Worm (Caenorhabditis elegans) whole organism, mixed stage, embryonic: Measurements from ENCODE around the gene elpc-4.

Experiments used
- M03D4.4 ChIP-seq: sonication (generic microtip); optimal IDR thresholded peaks from 2 replicates; lab custom pipeline; 2017; ENCODE audit warnings: mild to moderate bottlenecking, missing genetic modification characterization, missing compliant biosample characterization
- ceh-83 ChIP-seq: fragments of 200-800 bp; sonication (Bioruptor generic); optimal IDR thresholded peaks from 2 replicates; lab custom pipeline; 2018; ENCODE audit warnings: mild to moderate bottlenecking, missing genetic modification characterization, missing compliant biosample characterization
- ces-1 ChIP-seq: fragments of 150-350 bp; optimal IDR thresholded peaks from 2 replicates; lab custom pipeline; 2014; ENCODE audit warnings: missing biosample characterization, missing genetic modification reagents, missing genetic modification characterization
- lin-13 ChIP-seq: fragments of 150-350 bp; optimal IDR thresholded peaks from 2 replicates; lab custom pipeline; 2014; ENCODE audit warnings: missing biosample characterization, missing genetic modification characterization
- lin-32 ChIP-seq: fragments of 200-800 bp; sonication (Bioruptor generic); optimal IDR thresholded peaks from 2 replicates; lab custom pipeline; 2018; ENCODE audit warnings: mild to moderate bottlenecking, missing genetic modification characterization, missing compliant biosample characterization
- nhr-12 ChIP-seq: fragments of 150-350 bp; optimal IDR thresholded peaks from 2 replicates; lab custom pipeline; 2014; ENCODE audit warnings: missing biosample characterization, missing genetic modification characterization
- nhr-237 ChIP-seq: fragments of 150-350 bp; optimal IDR thresholded peaks from 2 replicates; lab custom pipeline; 2014; ENCODE audit warnings: missing biosample characterization, missing genetic modification characterization
- nhr-28 ChIP-seq: fragments of 150-350 bp; optimal IDR thresholded peaks from 2 replicates; lab custom pipeline; 2014; ENCODE audit warnings: missing biosample characterization, missing genetic modification characterization
- nhr-76 ChIP-seq: sonication (generic microtip); optimal IDR thresholded peaks from 2 replicates; lab custom pipeline; 2017; ENCODE audit warnings: missing biosample characterization, missing genetic modification characterization
- pha-4 ChIP-seq: fragments of 150-350 bp; optimal IDR thresholded peaks from 2 replicates; lab custom pipeline; 2018; ENCODE audit warnings: missing biosample characterization, missing genetic modification reagents, missing genetic modification characterization
- sptf-1 ChIP-seq: sonication (generic microtip); optimal IDR thresholded peaks from 2 replicates; lab custom pipeline; 2017; ENCODE audit warnings: mild to moderate bottlenecking, missing genetic modification characterization, moderate library complexity, missing compliant biosample characterization
- unc-39 ChIP-seq: fragments of 150-350 bp; optimal IDR thresholded peaks from 2 replicates; lab custom pipeline; 2014; ENCODE audit warnings: missing biosample characterization, missing genetic modification characterization
- ztf-11 ChIP-seq: fragments of 150-350 bp; optimal IDR thresholded peaks from 2 replicates; lab custom pipeline; 2014; ENCODE audit warnings: missing biosample characterization, missing genetic modification characterization

DNA sequence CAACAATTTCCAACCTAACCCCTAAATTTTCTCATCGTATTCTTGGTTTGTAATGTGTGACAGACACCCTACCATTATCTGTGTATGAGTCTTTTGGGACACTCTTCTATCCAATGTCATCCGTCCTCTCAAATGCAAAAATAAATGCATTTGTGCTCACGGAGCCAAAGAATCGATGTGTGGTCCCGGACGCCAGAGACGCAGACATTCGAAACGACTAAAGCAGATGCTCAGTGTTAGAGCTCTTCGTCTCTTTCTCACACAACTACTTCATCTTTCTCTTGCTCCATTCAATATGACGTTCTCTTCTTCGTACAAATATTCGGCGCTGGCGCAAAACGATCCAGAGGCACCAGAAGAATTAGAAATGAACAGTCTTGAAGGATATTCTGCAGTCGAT, 37.2 kb upstream of the elpc-4 start, which contains the start of gene unc-24:
- TF ChIP-seq lin-32 (GFP tag; lab: Kevin White, UChicago), result no peak
- TF ChIP-seq nhr-237 (tag; lab: Kevin White, UChicago), result no peak
- TF ChIP-seq nhr-12 (tag; lab: Kevin White, UChicago), result no peak
- TF ChIP-seq nhr-28 (tag; lab: Kevin White, UChicago), result no peak
- TF ChIP-seq nhr-76 (tag; lab: Kevin White, UChicago), result no peak
- TF ChIP-seq ces-1, result peak; percentile 98
- no peak for TF ChIP-seq lin-13
- TF ChIP-seq unc-39 (tag; lab: Kevin White, UChicago), result no peak
- no peak for TF ChIP-seq sptf-1 (tag; lab: Kevin White, UChicago)
- no peak for TF ChIP-seq pha-4 (tag; lab: Kevin White, UChicago)
- no peak for TF ChIP-seq ceh-83
- TF ChIP-seq M03D4.4, result no peak
- TF ChIP-seq ztf-11 (tag; lab: Kevin White, UChicago), result no peak
